Fruit fly (Drosophila melanogaster): ENCODE measurements around the gene CG46383.

Gene CG46383

dm6 chr3R:15927172-15927571 lies 23.6 kb downstream of the CG46383 start (continued):
- TF ChIP-seq Abd-B (GFP tag; optimal IDR thresholded peaks at IDR 0.05), result peak; percentile 9
- peak; percentile 52 for TF ChIP-seq Meics (GFP tag; optimal IDR thresholded peaks at IDR 0.05)

dm6 chr3R:15925939-15926338 lies 24.8 kb downstream of the CG46383 start:
- TF ChIP-seq pnt (GFP tag; optimal IDR thresholded peaks at IDR 0.05), result no peak
- TF ChIP-seq Hey (tag; optimal IDR thresholded peaks at IDR 0.05), result no peak
- TF ChIP-seq slou (GFP tag; optimal IDR thresholded peaks at IDR 0.05), result no peak
- TF ChIP-seq nau (GFP tag; optimal IDR thresholded peaks at IDR 0.05), result no peak
- no peak for TF ChIP-seq CG2712 (tag; optimal IDR thresholded peaks at IDR 0.05)
- no peak for TF ChIP-seq CG4854 (GFP tag; optimal IDR thresholded peaks at IDR 0.05)
- TF ChIP-seq CG5245 (GFP tag; optimal IDR thresholded peaks at IDR 0.05), result no peak
- TF ChIP-seq CG34376 (GFP tag; optimal IDR thresholded peaks at IDR 0.05), result no peak
- no peak for TF ChIP-seq gt (GFP tag; IDR thresholded peaks at IDR 0.05)
- no peak for TF ChIP-seq prd (optimal IDR thresholded peaks at IDR 0.05)
- no peak for TF ChIP-seq prd (GFP tag; IDR thresholded peaks at IDR 0.05)
- TF ChIP-seq br (optimal IDR thresholded peaks at IDR 0.05), result no peak
- TF ChIP-seq Dek (tag; optimal IDR thresholded peaks at IDR 0.05), result no peak
- no peak for TF ChIP-seq CG3847 (GFP tag; IDR thresholded peaks at IDR 0.05)
- no peak for TF ChIP-seq dysf (GFP tag; IDR thresholded peaks at IDR 0.05)
- no peak for TF ChIP-seq sna (GFP tag; IDR thresholded peaks at IDR 0.05; ENCODE audit: partially characterized antibody)
- TF ChIP-seq CG12071 (GFP tag; optimal IDR thresholded peaks at IDR 0.05), result no peak
- TF ChIP-seq Drgx (GFP tag; IDR thresholded peaks at IDR 0.05), result no peak
- peak; percentile 23 for TF ChIP-seq Sox102F (GFP tag; optimal IDR thresholded peaks at IDR 0.05)
- no peak for TF ChIP-seq CG14050 (GFP tag; IDR thresholded peaks at IDR 0.05)
- TF ChIP-seq Dbx (GFP tag; IDR thresholded peaks at IDR 0.05), result no peak
- no peak for TF ChIP-seq CG8765 (GFP tag; IDR thresholded peaks at IDR 0.05)
- no peak for TF ChIP-seq CG9817 (tag; optimal IDR thresholded peaks at IDR 0.05)
- TF ChIP-seq Ssrp (tag; optimal IDR thresholded peaks at IDR 0.05), result no peak
- TF ChIP-seq HLH54F (GFP tag; optimal IDR thresholded peaks at IDR 0.05), result no peak
- TF ChIP-seq NfI (GFP tag; optimal IDR thresholded peaks at IDR 0.05), result no peak
- TF ChIP-seq Sin3A (optimal IDR thresholded peaks at IDR 0.05), result no peak
- TF ChIP-seq croc (GFP tag; conservative IDR thresholded peaks at IDR 0.05), result no peak
- TF ChIP-seq Asciz (GFP tag; optimal IDR thresholded peaks at IDR 0.05), result peak; percentile 65
- TF ChIP-seq amos (GFP tag; IDR thresholded peaks at IDR 0.05; ENCODE audit: partially characterized antibody), result no peak
- peak; percentile 36 for TF ChIP-seq CG15514 (GFP tag; optimal IDR thresholded peaks at IDR 0.05)
- peak; percentile 13 for TF ChIP-seq CG6813 (GFP tag; optimal IDR thresholded peaks at IDR 0.05)
- no peak for TF ChIP-seq Bgb (GFP tag; IDR thresholded peaks at IDR 0.05; ENCODE audit: partially characterized antibody)
- TF ChIP-seq mam (GFP tag; optimal IDR thresholded peaks at IDR 0.05), result no peak
- no peak for TF ChIP-seq CG10979 (tag; optimal IDR thresholded peaks at IDR 0.05)
- TF ChIP-seq lov (optimal IDR thresholded peaks at IDR 0.05), result no peak
- no peak for TF ChIP-seq lov (GFP tag; IDR thresholded peaks at IDR 0.05)
- TF ChIP-seq ase (GFP tag; IDR thresholded peaks at IDR 0.05), result no peak
- TF ChIP-seq sug (tag; optimal IDR thresholded peaks at IDR 0.05), result no peak
- TF ChIP-seq E2f1 (GFP tag; IDR thresholded peaks at IDR 0.05), result no peak
- TF ChIP-seq Spps (tag; optimal IDR thresholded peaks at IDR 0.05), result no peak
- TF ChIP-seq HLHmδ (GFP tag; optimal IDR thresholded peaks at IDR 0.05), result no peak
- no peak for TF ChIP-seq yki (optimal IDR thresholded peaks at IDR 0.05)
- peak; percentile 56 for TF ChIP-seq sens (GFP tag)
- no peak for TF ChIP-seq chm (GFP tag; IDR thresholded peaks at IDR 0.05)
- no peak for TF ChIP-seq z (GFP tag; IDR thresholded peaks at IDR 0.05)
- no peak for TF ChIP-seq CG42726 (GFP tag; IDR thresholded peaks at IDR 0.05; ENCODE audit: partially characterized antibody)
- no peak for TF ChIP-seq CG9215 (GFP tag; IDR thresholded peaks at IDR 0.05)
- TF ChIP-seq pum (GFP tag; optimal IDR thresholded peaks at IDR 0.05), result no peak
- no peak for TF ChIP-seq Optix (GFP tag; IDR thresholded peaks at IDR 0.05)

Measured in whole organism, embryonic.